Worm (Caenorhabditis elegans): ENCODE measurements around the gene C09E7.11.

ce11 chrIII:6514673-6515072 is 16.5 kb upstream of the C09E7.11 start, which contains the start of gene acr-5:
- no peak for TF ChIP-seq egl-18 (GFP tag; IDR thresholded peaks at IDR 0.05)
- TF ChIP-seq cebp-1 (GFP tag; IDR thresholded peaks at IDR 0.05), result no peak
- TF ChIP-seq cebp-1 (tag; optimal IDR thresholded peaks at IDR 0.05), result no peak
